Worm (Caenorhabditis elegans): ENCODE results near the gene ram-5.
"Not testable (repeated sequence)": the region's sequence is repeated elsewhere in the genome, so short reads cannot be mapped to it uniquely, and the experiment has no call there.

The ram-5 gene

ce11 chrX:14527559-14527958 is 22.4 kb upstream of the ram-5 start, which contains the start of gene nspc-18:
Gene nspc-18, minus strand, starts transcription at chrX:14527659.
- TF ChIP-seq ref-2 (tag; optimal IDR thresholded peaks at IDR 0.05), result no peak
- TF ChIP-seq madf-2 (tag; optimal IDR thresholded peaks at IDR 0.05), result no peak
- no peak for TF ChIP-seq mec-3 (tag; optimal IDR thresholded peaks at IDR 0.05; ENCODE audit: borderline replicate concordance)
- TF ChIP-seq pat-9 (tag; optimal IDR thresholded peaks at IDR 0.05), result no peak
- TF ChIP-seq odd-2 (tag; optimal IDR thresholded peaks at IDR 0.05), result no peak
- no peak for TF ChIP-seq F13H6.1 (tag; optimal IDR thresholded peaks at IDR 0.05)
- TF ChIP-seq sox-2 (GFP tag; IDR thresholded peaks at IDR 0.05), result no peak
- no peak for TF ChIP-seq hlh-13 (GFP tag; optimal IDR thresholded peaks at IDR 0.05)
- TF ChIP-seq unc-86 (tag; optimal IDR thresholded peaks at IDR 0.05), result no peak
- no peak for TF ChIP-seq ceh-31 (tag; optimal IDR thresholded peaks at IDR 0.05)
- no peak for TF ChIP-seq unc-55 (GFP tag; optimal IDR thresholded peaks at IDR 0.05)
- no peak for TF ChIP-seq nhr-11 (tag; optimal IDR thresholded peaks at IDR 0.05)
- no peak for TF ChIP-seq ttx-3 (tag; optimal IDR thresholded peaks at IDR 0.05)
- no peak for TF ChIP-seq hlh-6 (tag; optimal IDR thresholded peaks at IDR 0.05)
- no peak for TF ChIP-seq pax-1 (tag; optimal IDR thresholded peaks at IDR 0.05)
- TF ChIP-seq ceh-48 (tag; optimal IDR thresholded peaks at IDR 0.05), result no peak
- no peak for TF ChIP-seq ceh-45 (GFP tag; IDR thresholded peaks at IDR 0.05)
- no peak for TF ChIP-seq T23F11.4 (GFP tag; optimal IDR thresholded peaks at IDR 0.05)
- no peak for TF ChIP-seq eyg-1 (tag; optimal IDR thresholded peaks at IDR 0.05)

DNA sequence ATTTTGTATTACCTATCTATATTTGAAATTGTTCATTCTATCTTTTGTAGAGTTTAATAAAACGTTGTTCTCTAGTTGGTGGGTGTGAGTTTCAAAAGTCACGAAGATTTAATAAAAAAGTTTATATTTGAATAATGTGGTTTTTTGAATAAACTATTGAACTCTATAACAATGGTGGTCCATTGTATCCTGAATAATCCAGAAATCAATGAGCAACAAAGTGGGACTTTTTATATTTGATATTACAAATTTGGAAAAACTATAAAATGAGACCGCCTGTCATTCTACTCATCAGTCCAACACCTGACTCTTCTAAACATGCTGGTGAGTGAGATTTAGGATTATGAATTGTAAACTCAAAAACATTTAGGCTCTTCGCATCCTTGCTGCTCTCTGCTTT is 21.6 kb upstream of the ram-5 start, which contains the start of gene nspc-19:
nspc-19 (plus strand) TSS at position 301 of the 400 bp plus-strand sequence.
- not testable (repeated sequence) for TF ChIP-seq odd-2 (tag; optimal IDR thresholded peaks at IDR 0.05); hlh-6 (tag; optimal IDR thresholded peaks at IDR 0.05); ama-1 (optimal IDR thresholded peaks at IDR 0.05)

DNA sequence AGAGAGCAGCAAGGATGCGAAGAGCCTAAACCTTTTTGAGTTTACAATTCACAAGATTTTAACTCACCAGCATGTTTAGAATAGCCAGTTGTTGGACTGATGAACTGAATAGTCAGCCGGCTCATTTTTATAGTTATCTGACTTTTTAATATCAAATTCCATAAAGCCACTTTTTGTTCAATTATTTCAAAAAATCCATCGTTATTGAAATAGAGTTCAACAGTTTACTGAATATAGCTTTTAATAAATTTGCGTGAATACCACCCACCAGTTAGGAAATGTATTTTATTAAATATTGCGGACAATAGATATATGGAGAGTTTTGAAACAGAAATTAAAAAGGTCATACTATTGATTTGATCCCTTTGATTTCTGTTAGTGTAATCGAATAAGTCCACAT is 19.8 kb upstream of the ram-5 start, which contains the start of gene nspc-20:
nspc-20 (minus strand) TSS at position 101 of the 400 bp plus-strand sequence.
- no peak for TF ChIP-seq K09A11.1 (tag; optimal IDR thresholded peaks at IDR 0.05; ENCODE audit: insufficient read depth)
- no peak for TF ChIP-seq dve-1 (tag; optimal IDR thresholded peaks at IDR 0.05)
- TF ChIP-seq nhr-232 (tag; optimal IDR thresholded peaks at IDR 0.05), result no peak
- no peak for TF ChIP-seq unc-55 (GFP tag; optimal IDR thresholded peaks at IDR 0.05)
- no peak for TF ChIP-seq lim-6 (tag; optimal IDR thresholded peaks at IDR 0.05)
- TF ChIP-seq ceh-19 (GFP tag; optimal IDR thresholded peaks at IDR 0.05), result no peak
- TF ChIP-seq fkh-6 (tag; optimal IDR thresholded peaks at IDR 0.05), result no peak
- TF ChIP-seq ceh-14 (tag; optimal IDR thresholded peaks at IDR 0.05), result no peak
- TF ChIP-seq T23F11.4 (GFP tag; optimal IDR thresholded peaks at IDR 0.05), result no peak

DNA sequence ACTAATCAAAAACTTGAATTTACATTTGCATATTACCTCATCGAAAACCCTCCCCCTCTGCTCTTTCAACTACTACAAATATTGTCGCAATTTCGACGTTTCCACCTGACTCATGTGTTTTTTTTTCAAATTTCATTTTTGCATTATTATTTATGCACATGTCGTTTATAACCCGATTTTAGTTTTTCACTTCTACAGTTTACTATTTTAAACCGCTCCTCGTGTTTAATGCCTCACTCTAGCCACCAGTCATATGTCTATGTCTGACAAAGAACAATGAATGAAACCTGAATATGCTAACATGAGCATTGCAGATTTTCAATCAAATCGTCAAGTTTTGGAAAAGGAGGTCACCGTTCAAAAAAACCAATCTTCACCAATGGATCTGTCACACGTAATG is 15.8 kb upstream of the ram-5 start, which contains the start of gene T24C2.5:
T24C2.5 (plus strand) TSS at position 301 of the 400 bp plus-strand sequence.
- TF ChIP-seq unc-55 (GFP tag; optimal IDR thresholded peaks at IDR 0.05) (no peak), che-1 (tag; optimal IDR thresholded peaks at IDR 0.05) (no peak), syd-9 (tag; optimal IDR thresholded peaks at IDR 0.05) (no peak)

ce11 chrX:14534596-14534995 is 15.4 kb upstream of the ram-5 start:
- TF ChIP-seq ttx-3 (tag; optimal IDR thresholded peaks at IDR 0.05) (no peak), elt-4 (tag; optimal IDR thresholded peaks at IDR 0.05) (no peak), K09A11.1 (tag; optimal IDR thresholded peaks at IDR 0.05; ENCODE audit: insufficient read depth) (no peak), pat-9 (tag; optimal IDR thresholded peaks at IDR 0.05) (no peak), odd-2 (tag; optimal IDR thresholded peaks at IDR 0.05) (no peak), madf-2 (tag; optimal IDR thresholded peaks at IDR 0.05) (no peak), unc-42 (tag; optimal IDR thresholded peaks at IDR 0.05) (no peak), sox-2 (GFP tag; IDR thresholded peaks at IDR 0.05) (no peak), ceh-22 (tag; optimal IDR thresholded peaks at IDR 0.05) (no peak), hlh-6 (tag; optimal IDR thresholded peaks at IDR 0.05) (no peak), tbx-2 (tag; optimal IDR thresholded peaks at IDR 0.05) (no peak)
